Worm (Caenorhabditis elegans) whole organism, L1 larva: ENCODE measurements around the gene srw-139.

Source experiments
- aha-1 ChIP-seq: fragments of 150-350 bp; optimal IDR thresholded peaks from 2 replicates; lab custom pipeline; 2014; ENCODE audit warnings: missing biosample characterization, missing genetic modification characterization
- ama-1 ChIP-seq: fragments of 150-350 bp; optimal IDR thresholded peaks from 2 replicates; lab custom pipeline; 2014
- blmp-1 ChIP-seq: fragments of 150-350 bp; optimal IDR thresholded peaks from 2 replicates; lab custom pipeline; 2014; ENCODE audit warnings: missing biosample characterization, missing genetic modification characterization
- ceh-82 ChIP-seq, 3 experiments: fragments of 150-350 bp in 1 of 3; sonication (generic microtip) in 2 of 3; optimal IDR thresholded peaks; 2 replicates each; lab custom pipeline; 2014 to 2017; ENCODE audit warnings: missing biosample characterization in 3 of 3, missing genetic modification characterization in 3 of 3
- ces-1 ChIP-seq: fragments of 150-350 bp; optimal IDR thresholded peaks from 2 replicates; lab custom pipeline; 2014; ENCODE audit warnings: missing biosample characterization, missing genetic modification reagents, missing genetic modification characterization
- dpl-1 ChIP-seq, 3 experiments: fragments of 150-350 bp in 2 of 3; sonication (generic microtip) in 1 of 3; optimal IDR thresholded peaks; 2 replicates each; lab custom pipeline; 2014 to 2017; ENCODE audit warnings: missing biosample characterization in 3 of 3, missing genetic modification characterization in 3 of 3, missing genetic modification reagents in 3 of 3
- efl-1 ChIP-seq, 4 experiments: fragments of 150-350 bp; optimal IDR thresholded peaks in 3 of 4; peaks in 1 of 4; 1 replicate in 1 of 4; 2 replicates in 3 of 4; lab custom pipeline; 2014; ENCODE audit warnings: missing biosample characterization in 2 of 4, missing genetic modification characterization in 2 of 4, missing genetic modification reagents in 2 of 4
- egl-27 ChIP-seq, 2 experiments: fragments of 150-350 bp in 1 of 2; sonication (generic microtip); optimal IDR thresholded peaks; 3 replicates each; lab custom pipeline; 2017 to 2018; ENCODE audit warnings: missing biosample characterization in 2 of 2, missing genetic modification characterization in 2 of 2, missing genetic modification reagents in 2 of 2
- elt-2 ChIP-seq: sonication (generic microtip); optimal IDR thresholded peaks from 2 replicates; lab custom pipeline; 2016; ENCODE audit warnings: missing genetic modification characterization, mild to moderate bottlenecking, inconsistent platforms, missing compliant biosample characterization, missing genetic modification reagents
- fkh-4 ChIP-seq: sonication (generic microtip); optimal IDR thresholded peaks from 2 replicates; lab custom pipeline; 2016; ENCODE audit warnings: missing compliant biosample characterization, missing genetic modification characterization, borderline replicate concordance
- fkh-8 ChIP-seq: sonication (generic microtip); optimal IDR thresholded peaks from 2 replicates; lab custom pipeline; 2016; ENCODE audit warnings: mild to moderate bottlenecking, missing genetic modification characterization, missing compliant biosample characterization
- hlh-17 ChIP-seq: fragments of 200-800 bp; sonication (Bioruptor generic); optimal IDR thresholded peaks from 2 replicates; lab custom pipeline; 2018; ENCODE audit warnings: missing genetic modification characterization, mild to moderate bottlenecking, missing compliant biosample characterization, moderate library complexity, borderline replicate concordance
- hlh-4 ChIP-seq: sonication (generic microtip); optimal IDR thresholded peaks from 2 replicates; lab custom pipeline; 2016; ENCODE audit warnings: mild to moderate bottlenecking, missing genetic modification characterization, missing compliant biosample characterization
- jun-1 ChIP-seq: fragments of 150-350 bp; optimal IDR thresholded peaks from 2 replicates; lab custom pipeline; 2014; ENCODE audit warnings: missing biosample characterization, missing genetic modification reagents, missing genetic modification characterization
- lin-15B ChIP-seq: fragments of 150-350 bp; sonication (generic microtip); optimal IDR thresholded peaks from 3 replicates; lab custom pipeline; 2014; ENCODE audit warnings: missing biosample characterization, missing genetic modification characterization
- lsy-2 ChIP-seq, 2 experiments: fragments of 150-350 bp; optimal IDR thresholded peaks; 2 replicates each; lab custom pipeline; 2014; ENCODE audit warnings: missing biosample characterization in 2 of 2, missing genetic modification characterization in 2 of 2
- nhr-11 ChIP-seq: fragments of 150-350 bp; optimal IDR thresholded peaks from 2 replicates; lab custom pipeline; 2014; ENCODE audit warnings: missing biosample characterization, missing genetic modification characterization
- nhr-20 ChIP-seq: sonication (generic microtip); optimal IDR thresholded peaks from 2 replicates; lab custom pipeline; 2016; ENCODE audit warnings: mild to moderate bottlenecking, missing genetic modification characterization, missing compliant biosample characterization
- nhr-28 ChIP-seq: fragments of 150-350 bp; optimal IDR thresholded peaks from 2 replicates; lab custom pipeline; 2014; ENCODE audit warnings: missing biosample characterization, missing genetic modification characterization
- nhr-47 ChIP-seq: sonication (generic microtip); optimal IDR thresholded peaks from 2 replicates; lab custom pipeline; 2016; ENCODE audit warnings: mild to moderate bottlenecking, missing genetic modification characterization, moderate library complexity, missing compliant biosample characterization
- nhr-77 ChIP-seq: fragments of 150-350 bp; optimal IDR thresholded peaks from 2 replicates; lab custom pipeline; 2014; ENCODE audit warnings: missing biosample characterization, missing genetic modification characterization
- pax-3 ChIP-seq: fragments of 200-800 bp; sonication (Bioruptor generic); optimal IDR thresholded peaks from 2 replicates; lab custom pipeline; 2018; ENCODE audit warnings: mild to moderate bottlenecking, missing genetic modification characterization, moderate library complexity, missing compliant biosample characterization
- snpc-4 ChIP-seq: fragments of 150-350 bp; optimal IDR thresholded peaks from 2 replicates; lab custom pipeline; 2014; ENCODE audit warnings: missing biosample characterization, missing genetic modification characterization
- snu-23 ChIP-seq: sonication (generic microtip); optimal IDR thresholded peaks from 2 replicates; lab custom pipeline; 2016; ENCODE audit warnings: missing genetic modification characterization, missing compliant biosample characterization
- unc-62 ChIP-seq: fragments of 150-350 bp; optimal IDR thresholded peaks from 2 replicates; lab custom pipeline; 2014; ENCODE audit warnings: missing biosample characterization, missing genetic modification reagents, missing genetic modification characterization
- unc-86 ChIP-seq: sonication (generic microtip); optimal IDR thresholded peaks from 2 replicates; lab custom pipeline; 2016; ENCODE audit warnings: missing genetic modification characterization, missing compliant biosample characterization
- xbp-1 ChIP-seq: sonication (generic microtip); optimal IDR thresholded peaks from 2 replicates; lab custom pipeline; 2016; ENCODE audit warnings: missing genetic modification characterization, missing compliant biosample characterization
- zip-4 ChIP-seq: fragments of 200-800 bp; sonication (Bioruptor generic); optimal IDR thresholded peaks from 2 replicates; lab custom pipeline; 2018; ENCODE audit warnings: mild to moderate bottlenecking, missing genetic modification characterization, moderate library complexity, missing compliant biosample characterization

Gene srw-139

DNA sequence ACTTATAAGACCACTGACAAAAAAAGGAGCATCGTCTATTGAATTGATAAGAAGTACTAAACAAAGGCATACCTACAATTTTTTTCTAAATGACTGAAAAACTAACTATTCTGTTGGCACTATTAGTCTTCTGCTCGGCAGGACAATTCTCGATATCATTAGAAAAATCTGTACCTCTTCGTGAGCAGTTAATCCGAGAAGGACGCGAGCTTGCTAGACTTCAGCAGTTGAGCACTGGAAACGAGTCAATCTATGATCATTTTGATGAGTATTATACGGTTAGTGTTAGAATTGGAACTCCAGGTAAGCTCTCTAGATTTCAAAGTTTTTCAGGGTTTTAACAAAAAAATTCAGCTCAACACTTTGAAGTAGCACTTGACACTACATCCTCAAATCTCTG lies 43.0 kb upstream of the srw-139 start, which contains the start of gene asp-7:
Gene asp-7, plus strand, starts transcription at position 81 of the 400 bp plus-strand sequence.
- TF ChIP-seq hlh-4 (tag; lab: Kevin White, UChicago) (no peak), efl-1 (optimal IDR thresholded peaks at IDR 0.05; lab: Kevin White, UChicago) (no peak), efl-1 (GFP tag; optimal IDR thresholded peaks at IDR 0.05 in 1 of 2; lab: Kevin White, UChicago) (peak in 1 of 2 experiments; percentile 80)
- TF ChIP-seq, all 84 proteins: peak for 1

DNA sequence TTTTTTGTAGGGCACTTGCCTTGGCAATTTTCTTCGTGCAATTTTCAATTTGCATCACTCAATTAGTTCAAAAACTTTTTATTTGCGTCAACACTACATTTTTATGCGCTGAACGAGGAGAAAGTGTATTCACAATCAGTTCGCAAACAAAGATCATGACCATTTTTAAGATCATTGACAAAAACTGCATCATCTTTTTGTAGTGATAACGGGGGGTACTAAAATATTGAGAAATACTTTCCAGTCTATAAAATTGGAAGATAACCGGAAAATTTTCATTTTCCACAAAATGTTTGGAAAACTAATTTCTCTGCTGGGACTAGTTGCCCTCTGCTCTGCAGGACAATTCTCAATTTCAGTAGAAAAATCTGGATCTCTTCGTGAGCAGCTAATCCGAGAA lies 39.1 kb upstream of the srw-139 start, which contains the start of gene asp-8:
Gene asp-8, plus strand, starts transcription at position 276 of the 400 bp plus-strand sequence.
- TF ChIP-seq lsy-2 (tag; optimal IDR thresholded peaks at IDR 0.05; lab: Kevin White, UChicago): no peak
- no peak for TF ChIP-seq unc-62 (GFP tag; lab: Kevin White, UChicago)
- peak; percentile 60 for TF ChIP-seq elt-2 (tag; lab: Kevin White, UChicago)

DNA sequence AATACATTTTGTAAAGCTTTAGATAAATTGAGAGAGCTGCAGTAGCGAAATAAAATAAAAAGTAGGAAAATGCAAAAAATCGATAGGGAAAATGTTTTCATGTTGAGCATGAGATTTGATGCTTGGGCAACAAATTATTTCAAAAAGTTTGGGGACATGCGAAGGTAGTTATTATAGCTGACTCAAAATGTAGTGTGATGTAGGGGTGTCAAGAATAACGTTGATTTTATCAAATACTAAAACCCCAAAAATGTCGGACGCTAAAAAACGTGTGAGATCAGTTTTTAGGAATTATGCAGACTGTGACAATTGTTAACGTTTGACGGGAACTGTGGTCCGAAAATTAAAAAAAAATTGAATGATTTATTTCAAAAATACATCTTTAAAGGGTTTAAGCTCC lies 36.1 kb upstream of the srw-139 start, which contains the start of gene irld-12:
Gene irld-12, minus strand, starts transcription at position 101 of the 400 bp plus-strand sequence.
- no peak for TF ChIP-seq jun-1 (tag; lab: Kevin White, UChicago)
- no peak for TF ChIP-seq lin-15B (tag; lab: Kevin White, UChicago)
- TF ChIP-seq pax-3: no peak

DNA sequence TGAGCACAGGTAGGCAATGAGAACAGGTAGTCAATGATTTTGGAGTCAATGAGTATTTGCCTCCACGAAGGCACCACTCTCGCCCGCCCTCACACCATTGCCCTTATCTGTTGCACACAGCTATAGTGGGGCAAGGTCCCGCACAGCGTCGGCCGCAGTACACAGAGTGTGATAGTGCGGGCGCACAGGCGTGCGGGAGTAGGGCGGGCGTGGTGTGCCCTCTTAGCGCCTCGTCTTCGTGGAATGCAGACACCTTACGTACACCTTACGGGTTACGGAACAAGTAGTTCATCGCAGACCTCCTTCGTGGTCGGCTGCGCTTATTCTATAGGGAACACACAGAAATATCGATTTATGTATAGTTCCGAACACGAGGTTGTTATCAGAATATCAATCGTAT lies 32.7 kb upstream of the srw-139 start:
- no peak for TF ChIP-seq ceh-82 (tag; optimal IDR thresholded peaks at IDR 0.05; lab: Kevin White, UChicago)
- TF ChIP-seq snu-23 (GFP tag; lab: Kevin White, UChicago): no peak
- no peak for TF ChIP-seq elt-2 (tag; lab: Kevin White, UChicago)
- TF ChIP-seq nhr-11 (tag; lab: Kevin White, UChicago): no peak
- no peak for TF ChIP-seq nhr-28 (tag; lab: Kevin White, UChicago)
- no peak for TF ChIP-seq ces-1 (GFP tag; lab: Kevin White, UChicago)
- no peak for TF ChIP-seq hlh-17
- no peak for TF ChIP-seq hlh-4 (tag; lab: Kevin White, UChicago)
- no peak for TF ChIP-seq dpl-1 (GFP tag; optimal IDR thresholded peaks at IDR 0.05; lab: Kevin White, UChicago)
- TF ChIP-seq nhr-77 (tag; lab: Kevin White, UChicago): no peak

DNA sequence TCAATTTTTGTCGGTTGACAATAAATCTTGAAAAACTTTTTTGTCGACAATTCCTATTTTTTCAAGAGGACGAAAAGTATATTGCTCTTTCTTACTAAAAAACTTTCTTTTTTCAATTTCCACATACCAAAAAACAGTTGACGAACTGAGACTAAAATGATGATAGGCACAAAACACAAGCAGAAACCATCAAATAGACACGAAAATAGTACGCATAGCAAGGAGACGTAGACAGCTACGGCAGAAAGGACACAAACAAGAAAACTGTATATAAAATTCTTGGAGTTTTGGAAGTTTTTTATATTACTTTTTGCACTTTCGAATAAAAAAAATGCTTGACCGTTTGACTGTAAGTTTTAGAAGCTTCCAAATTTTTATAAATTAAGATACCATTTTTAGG lies 29.0 kb upstream of the srw-139 start, which contains the start of gene K12D9.1:
Gene K12D9.1, plus strand, starts transcription at position 301 of the 400 bp plus-strand sequence.
- TF ChIP-seq efl-1 (optimal IDR thresholded peaks at IDR 0.05; lab: Kevin White, UChicago) (no peak), efl-1 (GFP tag; optimal IDR thresholded peaks at IDR 0.05 in 1 of 2; lab: Kevin White, UChicago) (peak in 1 of 2 experiments; percentile 18), ceh-82 (tag; optimal IDR thresholded peaks at IDR 0.05; lab: Kevin White, UChicago) (no peak)

DNA sequence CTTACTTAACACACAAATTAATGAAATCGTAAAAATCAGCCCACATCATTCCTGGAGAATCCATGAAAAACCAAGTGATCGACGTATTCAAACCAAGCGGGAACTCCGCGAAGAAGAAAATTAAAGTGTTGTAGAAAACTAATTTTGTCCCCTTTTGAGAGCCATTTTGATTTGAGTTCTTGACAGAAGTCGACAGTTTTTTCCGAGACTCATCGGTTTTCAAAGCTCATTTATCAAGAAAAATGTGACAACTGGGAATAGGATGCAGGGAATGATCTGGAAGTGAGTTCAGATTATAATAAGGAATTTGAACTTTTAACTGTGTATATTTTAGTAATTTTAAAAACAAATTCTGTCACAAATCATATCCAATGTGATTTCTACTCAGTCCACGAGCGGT lies 26.2 kb upstream of the srw-139 start, which contains the start of gene srw-135:
Gene srw-135, minus strand, starts transcription at position 101 of the 400 bp plus-strand sequence.
- TF ChIP-seq nhr-47 (tag; lab: Kevin White, UChicago) (no peak), efl-1 (optimal IDR thresholded peaks at IDR 0.05; lab: Kevin White, UChicago) (no peak), efl-1 (GFP tag; optimal IDR thresholded peaks at IDR 0.05 in 1 of 2; lab: Kevin White, UChicago) (no peak), fkh-8 (tag; lab: Kevin White, UChicago) (no peak), egl-27 (tag; optimal IDR thresholded peaks at IDR 0.05; lab: Kevin White, UChicago) (no peak), zip-4 (GFP tag; lab: Kevin White, UChicago) (no peak), fkh-4 (tag; lab: Kevin White, UChicago) (no peak), lsy-2 (tag; optimal IDR thresholded peaks at IDR 0.05; lab: Kevin White, UChicago) (no peak), blmp-1 (tag; lab: Kevin White, UChicago) (no peak), snpc-4 (tag; lab: Kevin White, UChicago) (no peak), aha-1 (tag; lab: Kevin White, UChicago) (no peak), ama-1 (lab: Kevin White, UChicago) (no peak), unc-86 (tag; lab: Kevin White, UChicago) (no peak), nhr-20 (no peak), nhr-11 (tag; lab: Kevin White, UChicago) (no peak), ces-1 (GFP tag; lab: Kevin White, UChicago) (no peak), xbp-1 (tag; lab: Kevin White, UChicago) (no peak), hlh-17 (no peak)
